Worm (Caenorhabditis elegans) whole organism, mixed stage, embryonic: ENCODE results near the gene ptr-1.

Source experiments
- M03D4.4 ChIP-seq: sonication (generic microtip); optimal IDR thresholded peaks from 2 replicates; lab custom pipeline; 2017; ENCODE audit warnings: mild to moderate bottlenecking, missing genetic modification characterization, missing compliant biosample characterization
- bed-3 ChIP-seq: fragments of 200-800 bp; sonication (Bioruptor generic); optimal IDR thresholded peaks from 3 replicates; lab custom pipeline; 2018; ENCODE audit warnings: mild to moderate bottlenecking, missing genetic modification characterization, moderate library complexity, missing compliant biosample characterization
- blmp-1 ChIP-seq: fragments of 150-350 bp; optimal IDR thresholded peaks from 2 replicates; lab custom pipeline; 2014; ENCODE audit warnings: missing biosample characterization, missing genetic modification characterization
- ceh-39 ChIP-seq: fragments of 150-350 bp; optimal IDR thresholded peaks from 2 replicates; lab custom pipeline; 2014; ENCODE audit warnings: missing biosample characterization, missing genetic modification characterization
- ceh-43 ChIP-seq: fragments of 200-800 bp; sonication (Bioruptor generic); optimal IDR thresholded peaks from 2 replicates; lab custom pipeline; 2018; ENCODE audit warnings: mild to moderate bottlenecking, missing genetic modification characterization, moderate library complexity, missing compliant biosample characterization
- ceh-83 ChIP-seq: fragments of 200-800 bp; sonication (Bioruptor generic); optimal IDR thresholded peaks from 2 replicates; lab custom pipeline; 2018; ENCODE audit warnings: mild to moderate bottlenecking, missing genetic modification characterization, missing compliant biosample characterization
- ces-1 ChIP-seq: fragments of 150-350 bp; optimal IDR thresholded peaks from 2 replicates; lab custom pipeline; 2014; ENCODE audit warnings: missing biosample characterization, missing genetic modification reagents, missing genetic modification characterization
- cnd-1 ChIP-seq: fragments of 200-800 bp; sonication (Bioruptor generic); optimal IDR thresholded peaks from 2 replicates; lab custom pipeline; 2018; ENCODE audit warnings: mild to moderate bottlenecking, missing genetic modification characterization, missing compliant biosample characterization
- drap-1 ChIP-seq: fragments of 200-800 bp; sonication (Bioruptor generic); optimal IDR thresholded peaks from 3 replicates; lab custom pipeline; 2018; ENCODE audit warnings: mild to moderate bottlenecking, missing genetic modification characterization, missing compliant biosample characterization
- elt-1 ChIP-seq: sonication (generic microtip); optimal IDR thresholded peaks from 2 replicates; lab custom pipeline; 2017; ENCODE audit warnings: missing genetic modification characterization, mild to moderate bottlenecking, missing compliant biosample characterization, antibody characterized with exemption, moderate library complexity, borderline replicate concordance; ENCODE audit not compliant: insufficient read depth
- elt-3 ChIP-seq: fragments of 150-350 bp; optimal IDR thresholded peaks from 2 replicates; lab custom pipeline; 2014; ENCODE audit warnings: missing biosample characterization, missing genetic modification characterization
- flh-1 ChIP-seq: fragments of 200-800 bp; sonication (Bioruptor generic); optimal IDR thresholded peaks from 2 replicates; lab custom pipeline; 2018; ENCODE audit warnings: mild to moderate bottlenecking, missing genetic modification characterization, moderate library complexity, missing compliant biosample characterization
- ham-2 ChIP-seq: fragments of 200-800 bp; sonication (Bioruptor generic); optimal IDR thresholded peaks from 2 replicates; lab custom pipeline; 2018; ENCODE audit warnings: mild to moderate bottlenecking, missing genetic modification characterization, missing compliant biosample characterization
- hlh-1 ChIP-seq: fragments of 150-350 bp; optimal IDR thresholded peaks from 2 replicates; lab custom pipeline; 2014; ENCODE audit warnings: missing biosample characterization, missing genetic modification reagents, missing genetic modification characterization
- lin-13 ChIP-seq: fragments of 150-350 bp; optimal IDR thresholded peaks from 2 replicates; lab custom pipeline; 2014; ENCODE audit warnings: missing biosample characterization, missing genetic modification characterization
- lin-32 ChIP-seq: fragments of 200-800 bp; sonication (Bioruptor generic); optimal IDR thresholded peaks from 2 replicates; lab custom pipeline; 2018; ENCODE audit warnings: mild to moderate bottlenecking, missing genetic modification characterization, missing compliant biosample characterization
- lsy-2 ChIP-seq: fragments of 150-350 bp; optimal IDR thresholded peaks from 2 replicates; lab custom pipeline; 2014; ENCODE audit warnings: missing biosample characterization, missing genetic modification characterization
- mab-5 ChIP-seq: fragments of 150-350 bp; optimal IDR thresholded peaks from 2 replicates; lab custom pipeline; 2014; ENCODE audit warnings: missing biosample characterization, missing genetic modification characterization
- mep-1 ChIP-seq: fragments of 150-350 bp; optimal IDR thresholded peaks from 2 replicates; lab custom pipeline; 2017; ENCODE audit warnings: missing biosample characterization, missing genetic modification reagents, missing genetic modification characterization, inconsistent platforms
- mls-2 ChIP-seq: sonication (generic microtip); optimal IDR thresholded peaks from 2 replicates; lab custom pipeline; 2016; ENCODE audit warnings: mild to moderate bottlenecking, missing genetic modification characterization, moderate library complexity, missing compliant biosample characterization
- nhr-12 ChIP-seq: fragments of 150-350 bp; optimal IDR thresholded peaks from 2 replicates; lab custom pipeline; 2014; ENCODE audit warnings: missing biosample characterization, missing genetic modification characterization
- nhr-2 ChIP-seq: fragments of 150-350 bp; optimal IDR thresholded peaks from 2 replicates; lab custom pipeline; 2014; ENCODE audit warnings: missing biosample characterization, missing genetic modification characterization
- nhr-237 ChIP-seq: fragments of 150-350 bp; optimal IDR thresholded peaks from 2 replicates; lab custom pipeline; 2014; ENCODE audit warnings: missing biosample characterization, missing genetic modification characterization
- nhr-76 ChIP-seq: sonication (generic microtip); optimal IDR thresholded peaks from 2 replicates; lab custom pipeline; 2017; ENCODE audit warnings: missing biosample characterization, missing genetic modification characterization
- pha-4 ChIP-seq: fragments of 150-350 bp; optimal IDR thresholded peaks from 2 replicates; lab custom pipeline; 2018; ENCODE audit warnings: missing biosample characterization, missing genetic modification reagents, missing genetic modification characterization
- sem-2 ChIP-seq: fragments of 200-800 bp; sonication (Bioruptor generic); optimal IDR thresholded peaks from 2 replicates; lab custom pipeline; 2018; ENCODE audit warnings: mild to moderate bottlenecking, missing genetic modification characterization, missing compliant biosample characterization
- snpc-4 ChIP-seq: fragments of 150-350 bp; optimal IDR thresholded peaks from 2 replicates; lab custom pipeline; 2014; ENCODE audit warnings: missing biosample characterization, missing genetic modification characterization
- tbx-8 ChIP-seq: fragments of 200-800 bp; sonication (Bioruptor generic); optimal IDR thresholded peaks from 2 replicates; lab custom pipeline; 2018; ENCODE audit warnings: mild to moderate bottlenecking, missing genetic modification characterization, moderate library complexity, missing compliant biosample characterization
- unc-120 ChIP-seq: sonication (generic microtip); optimal IDR thresholded peaks from 2 replicates; lab custom pipeline; 2017; ENCODE audit warnings: missing genetic modification characterization, missing compliant biosample characterization; ENCODE audit not compliant: poor library complexity, severe bottlenecking
- unc-39 ChIP-seq: fragments of 150-350 bp; optimal IDR thresholded peaks from 2 replicates; lab custom pipeline; 2014; ENCODE audit warnings: missing biosample characterization, missing genetic modification characterization
- unc-62 ChIP-seq: fragments of 150-350 bp; optimal IDR thresholded peaks from 2 replicates; lab custom pipeline; 2014; ENCODE audit warnings: missing biosample characterization, missing genetic modification reagents, missing genetic modification characterization
- zip-8 ChIP-seq: fragments of 150-350 bp; optimal IDR thresholded peaks from 2 replicates; lab custom pipeline; 2014; ENCODE audit warnings: missing biosample characterization, missing genetic modification characterization
- ztf-11 ChIP-seq: fragments of 150-350 bp; optimal IDR thresholded peaks from 2 replicates; lab custom pipeline; 2014; ENCODE audit warnings: missing biosample characterization, missing genetic modification characterization

The ptr-1 gene

DNA sequence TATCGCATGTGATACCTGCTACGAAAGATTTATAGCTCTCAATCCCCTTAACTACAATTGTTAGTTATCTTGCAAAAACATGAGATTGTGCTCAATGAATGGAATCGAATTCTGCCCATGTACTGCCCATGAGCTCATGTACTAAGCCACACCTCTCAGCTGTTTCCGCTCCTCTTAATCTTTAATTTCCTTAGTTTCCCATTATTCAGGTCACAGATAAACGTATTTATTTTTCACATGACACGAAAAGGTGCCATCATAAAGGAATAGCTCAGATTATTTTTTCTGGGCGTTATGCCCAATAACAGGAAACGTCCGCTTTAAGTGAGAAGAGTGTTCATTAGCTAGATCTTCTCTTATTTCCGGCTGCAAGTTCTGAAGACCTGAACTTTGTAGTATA, 4.5 kb upstream of the ptr-1 start:
- TF ChIP-seq ham-2 (GFP tag; lab: Kevin White, UChicago) (no peak), snpc-4 (tag; lab: Kevin White, UChicago) (no peak), mls-2 (tag; lab: Kevin White, UChicago) (no peak), nhr-12 (tag; lab: Kevin White, UChicago) (no peak)

ce11 chrV:9183718-9184441, 2.4 kb upstream of the ptr-1 start:
- TF ChIP-seq hlh-1, result no peak
- TF ChIP-seq ces-1 (GFP tag; lab: Kevin White, UChicago), result peak; percentile 78

- TF ChIP-seq unc-62 (GFP tag; lab: Kevin White, UChicago), result peak; percentile 38
- TF ChIP-seq ham-2 (GFP tag; lab: Kevin White, UChicago), result no peak
- TF ChIP-seq snpc-4 (tag; lab: Kevin White, UChicago), result no peak
- TF ChIP-seq elt-3 (tag; lab: Kevin White, UChicago), result no peak
- TF ChIP-seq nhr-12 (tag; lab: Kevin White, UChicago), result no peak
- peak; percentile 62 for TF ChIP-seq zip-8 (tag; lab: Kevin White, UChicago)
- peak; percentile 34 for TF ChIP-seq drap-1 (GFP tag; lab: Kevin White, UChicago)
- no peak for TF ChIP-seq mab-5 (tag; lab: Kevin White, UChicago)
- no peak for TF ChIP-seq cnd-1 (tag; lab: Kevin White, UChicago)
- peak; percentile 78 for TF ChIP-seq lin-13 (tag; lab: Kevin White, UChicago)
- TF ChIP-seq nhr-76 (tag; lab: Kevin White, UChicago), result no peak
- no peak for TF ChIP-seq ceh-83 (GFP tag; lab: Kevin White, UChicago)
- peak; percentile 32 for TF ChIP-seq mls-2 (tag; lab: Kevin White, UChicago)
- no peak for TF ChIP-seq hlh-1
- no peak for TF ChIP-seq tbx-8 (GFP tag; lab: Kevin White, UChicago)
- TF ChIP-seq lin-32 (GFP tag; lab: Kevin White, UChicago), result peak; percentile 42
- TF ChIP-seq lsy-2, result no peak
- peak; percentile 15 for TF ChIP-seq nhr-2 (tag; lab: Kevin White, UChicago)
- peak; percentile 86 for TF ChIP-seq nhr-237 (tag; lab: Kevin White, UChicago)
- peak; percentile 60 for TF ChIP-seq M03D4.4
- TF ChIP-seq unc-120 (tag; lab: Kevin White, UChicago), result no peak
- TF ChIP-seq pha-4, result peak; percentile 84
- peak; percentile 56 for TF ChIP-seq ceh-43 (GFP tag; lab: Kevin White, UChicago)
- no peak for TF ChIP-seq bed-3
- no peak for TF ChIP-seq flh-1 (GFP tag; lab: Kevin White, UChicago)
- no peak for TF ChIP-seq ztf-11 (tag; lab: Kevin White, UChicago)
- TF ChIP-seq elt-1 (tag; lab: Kevin White, UChicago), result no peak
- TF ChIP-seq mep-1, result peak; percentile 93
- TF ChIP-seq sem-2 (GFP tag; lab: Kevin White, UChicago), result no peak
Observed at ce11 chrV:9175218-9175837, 6.2 kb downstream of the ptr-1 start, which contains the start of gene spas-1. spas-1 (plus strand) TSS chrV:9175789.

DNA sequence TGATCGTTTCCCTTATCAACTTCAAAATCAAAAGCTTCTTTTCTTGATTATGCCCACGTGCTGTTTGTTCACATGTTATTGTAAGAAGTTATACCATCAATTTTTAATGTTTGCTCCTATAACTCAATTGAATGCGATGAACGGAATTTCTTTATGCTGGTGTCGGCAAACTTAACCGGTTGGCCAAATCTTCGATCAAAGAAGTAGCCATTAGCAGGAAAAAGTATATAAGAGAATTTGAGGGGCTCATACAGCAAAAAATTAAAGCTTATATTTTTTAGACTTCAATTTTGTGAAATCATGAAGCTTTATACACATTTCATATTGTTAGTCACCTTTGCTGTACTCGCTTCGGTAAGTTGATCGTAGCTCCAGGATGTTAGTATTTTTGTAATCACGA, 7.7 kb downstream of the ptr-1 start, which contains the start of gene pqn-16:
pqn-16 (plus strand) TSS at position 301 of the 400 bp plus-strand sequence.
- TF ChIP-seq ceh-39 (tag; lab: Kevin White, UChicago) (no peak), unc-62 (GFP tag; lab: Kevin White, UChicago) (no peak), blmp-1 (no peak), pha-4 (no peak), lin-13 (tag; lab: Kevin White, UChicago) (no peak), nhr-12 (tag; lab: Kevin White, UChicago) (no peak), ham-2 (GFP tag; lab: Kevin White, UChicago) (no peak), tbx-8 (GFP tag; lab: Kevin White, UChicago) (no peak), zip-8 (tag; lab: Kevin White, UChicago) (no peak), ceh-43 (GFP tag; lab: Kevin White, UChicago) (no peak), nhr-2 (tag; lab: Kevin White, UChicago) (no peak), unc-39 (tag; lab: Kevin White, UChicago) (no peak), ces-1 (GFP tag; lab: Kevin White, UChicago) (no peak), flh-1 (GFP tag; lab: Kevin White, UChicago) (no peak), ztf-11 (tag; lab: Kevin White, UChicago) (no peak)
